Worm (Caenorhabditis elegans) whole organism, L2 larva: Measurements from ENCODE around the gene C45G9.8.

Experiments
- C34F6.9 ChIP-seq: fragments of 150-350 bp; optimal IDR thresholded peaks from 2 replicates; lab custom pipeline; 2014; ENCODE audit warnings: missing biosample characterization, missing genetic modification characterization
- F13H6.1 ChIP-seq: sonication (generic microtip); optimal IDR thresholded peaks from 2 replicates; lab custom pipeline; 2016; ENCODE audit warnings: missing genetic modification characterization, missing compliant biosample characterization
- R02D3.7 ChIP-seq: fragments of 150-350 bp; optimal IDR thresholded peaks from 2 replicates; lab custom pipeline; 2014; ENCODE audit warnings: missing biosample characterization, missing genetic modification characterization
- Y55F3AM.14 ChIP-seq: fragments of 200-800 bp; sonication (Bioruptor generic); optimal IDR thresholded peaks from 2 replicates; lab custom pipeline; 2018; ENCODE audit warnings: mild to moderate bottlenecking, missing genetic modification characterization, missing compliant biosample characterization
- ZK546.5 ChIP-seq: sonication (generic microtip); optimal IDR thresholded peaks from 2 replicates; lab custom pipeline; 2017; ENCODE audit warnings: missing biosample characterization, missing genetic modification characterization
- alr-1 ChIP-seq: fragments of 150-350 bp; optimal IDR thresholded peaks from 2 replicates; lab custom pipeline; 2014; ENCODE audit warnings: missing biosample characterization, missing genetic modification characterization
- aly-2 ChIP-seq: fragments of 150-350 bp; optimal IDR thresholded peaks from 2 replicates; lab custom pipeline; 2014; ENCODE audit warnings: missing biosample characterization, missing genetic modification characterization
- ama-1 ChIP-seq: fragments of 150-350 bp; optimal IDR thresholded peaks from 2 replicates; lab custom pipeline; 2018; ENCODE audit warnings: inconsistent platforms
- blmp-1 ChIP-seq: sonication (generic microtip); optimal IDR thresholded peaks from 2 replicates; lab custom pipeline; 2017; ENCODE audit warnings: missing genetic modification characterization, mild to moderate bottlenecking, missing compliant biosample characterization, antibody characterized with exemption, moderate library complexity; ENCODE audit not compliant: insufficient read depth
- ceh-16 ChIP-seq: fragments of 150-350 bp; optimal IDR thresholded peaks from 2 replicates; lab custom pipeline; 2014; ENCODE audit warnings: missing biosample characterization, missing genetic modification characterization
- ceh-82 ChIP-seq: fragments of 150-350 bp; optimal IDR thresholded peaks from 2 replicates; lab custom pipeline; 2014; ENCODE audit warnings: missing biosample characterization, missing genetic modification characterization
- crh-2 ChIP-seq: sonication (generic microtip); optimal IDR thresholded peaks from 2 replicates; lab custom pipeline; 2017; ENCODE audit warnings: missing biosample characterization, missing genetic modification characterization
- dmd-4 ChIP-seq: sonication (generic microtip); optimal IDR thresholded peaks from 2 replicates; lab custom pipeline; 2017; ENCODE audit warnings: missing biosample characterization, missing genetic modification characterization
- egl-27 ChIP-seq: sonication (generic microtip); optimal IDR thresholded peaks from 3 replicates; lab custom pipeline; 2017; ENCODE audit warnings: missing biosample characterization, missing genetic modification reagents, missing genetic modification characterization
- elt-1 ChIP-seq: fragments of 150-350 bp; optimal IDR thresholded peaks from 2 replicates; lab custom pipeline; 2014; ENCODE audit warnings: missing biosample characterization, missing genetic modification characterization
- elt-3 ChIP-seq: sonication (generic microtip); optimal IDR thresholded peaks from 2 replicates; lab custom pipeline; 2017; ENCODE audit warnings: missing biosample characterization, missing genetic modification characterization
- fos-1 ChIP-seq: fragments of 150-350 bp; optimal IDR thresholded peaks from 2 replicates; lab custom pipeline; 2014; ENCODE audit warnings: missing biosample characterization, missing genetic modification characterization
- gmeb-1 ChIP-seq: fragments of 150-350 bp; optimal IDR thresholded peaks from 2 replicates; lab custom pipeline; 2014; ENCODE audit warnings: missing biosample characterization, missing genetic modification characterization
- lin-11 ChIP-seq: fragments of 150-350 bp; sonication (generic microtip); optimal IDR thresholded peaks from 2 replicates; lab custom pipeline; 2014; ENCODE audit warnings: missing biosample characterization, missing genetic modification characterization, inconsistent platforms, mixed read lengths
- lin-13 ChIP-seq: fragments of 150-350 bp; optimal IDR thresholded peaks from 2 replicates; lab custom pipeline; 2014; ENCODE audit warnings: missing biosample characterization, missing genetic modification reagents, missing genetic modification characterization
- lin-39 ChIP-seq: fragments of 150-350 bp; optimal IDR thresholded peaks from 2 replicates; lab custom pipeline; 2014; ENCODE audit warnings: missing biosample characterization, missing genetic modification reagents, missing genetic modification characterization
- lsy-2 ChIP-seq, 2 experiments: fragments of 150-350 bp in 1 of 2; sonication (generic microtip) in 1 of 2; optimal IDR thresholded peaks; 2 replicates each; lab custom pipeline; 2014 to 2017; ENCODE audit warnings: missing biosample characterization in 2 of 2, missing genetic modification characterization in 2 of 2
- mab-5 ChIP-seq: fragments of 150-350 bp; optimal IDR thresholded peaks from 2 replicates; lab custom pipeline; 2014; ENCODE audit warnings: missing biosample characterization, missing genetic modification characterization
- mbf-1 ChIP-seq: sonication (generic microtip); optimal IDR thresholded peaks from 2 replicates; lab custom pipeline; 2017; ENCODE audit warnings: missing biosample characterization, missing genetic modification characterization
- mdl-1 ChIP-seq, 2 experiments: fragments of 150-350 bp in 1 of 2; sonication (generic microtip) in 1 of 2; optimal IDR thresholded peaks; 2 replicates each; lab custom pipeline; 2017; ENCODE audit warnings: missing biosample characterization in 2 of 2, missing genetic modification characterization in 2 of 2
- nhr-10 ChIP-seq: sonication (generic microtip); optimal IDR thresholded peaks from 2 replicates; lab custom pipeline; 2017; ENCODE audit warnings: missing biosample characterization, missing genetic modification characterization
- nhr-11 ChIP-seq: fragments of 150-350 bp; optimal IDR thresholded peaks from 2 replicates; lab custom pipeline; 2014; ENCODE audit warnings: missing biosample characterization, missing genetic modification characterization
- nhr-12 ChIP-seq: fragments of 150-350 bp; optimal IDR thresholded peaks from 2 replicates; lab custom pipeline; 2014; ENCODE audit warnings: missing biosample characterization, missing genetic modification characterization
- nhr-129 ChIP-seq: fragments of 150-350 bp; optimal IDR thresholded peaks from 2 replicates; lab custom pipeline; 2014; ENCODE audit warnings: missing biosample characterization, missing genetic modification characterization
- nhr-21 ChIP-seq: fragments of 150-350 bp; optimal IDR thresholded peaks from 2 replicates; lab custom pipeline; 2014; ENCODE audit warnings: missing biosample characterization, missing genetic modification characterization
- nhr-23 ChIP-seq: fragments of 150-350 bp; optimal IDR thresholded peaks from 2 replicates; lab custom pipeline; 2014; ENCODE audit warnings: missing biosample characterization, missing genetic modification reagents, missing genetic modification characterization
- nhr-237 ChIP-seq: fragments of 150-350 bp; optimal IDR thresholded peaks from 2 replicates; lab custom pipeline; 2014; ENCODE audit warnings: missing biosample characterization, missing genetic modification characterization
- nhr-25 ChIP-seq: fragments of 150-350 bp; sonication (generic microtip); optimal IDR thresholded peaks from 3 replicates; lab custom pipeline; 2014; ENCODE audit warnings: missing biosample characterization, missing genetic modification characterization
- nhr-6 ChIP-seq: fragments of 150-350 bp; optimal IDR thresholded peaks from 2 replicates; lab custom pipeline; 2014; ENCODE audit warnings: missing biosample characterization, missing genetic modification characterization
- nhr-77 ChIP-seq: fragments of 150-350 bp; optimal IDR thresholded peaks from 2 replicates; lab custom pipeline; 2014; ENCODE audit warnings: missing biosample characterization, missing genetic modification characterization
- peb-1 ChIP-seq: fragments of 150-350 bp; optimal IDR thresholded peaks from 2 replicates; lab custom pipeline; 2014; ENCODE audit warnings: missing biosample characterization, missing genetic modification characterization
- sem-4 ChIP-seq: fragments of 150-350 bp; optimal IDR thresholded peaks from 2 replicates; lab custom pipeline; 2014; ENCODE audit warnings: missing biosample characterization, missing genetic modification reagents, missing genetic modification characterization
- skn-1 ChIP-seq: sonication (generic microtip); optimal IDR thresholded peaks from 2 replicates; lab custom pipeline; 2017; ENCODE audit warnings: missing biosample characterization, missing genetic modification characterization
- sma-3 ChIP-seq: sonication (generic microtip); optimal IDR thresholded peaks from 2 replicates; lab custom pipeline; 2016; ENCODE audit warnings: missing genetic modification reagents, missing genetic modification characterization, missing compliant biosample characterization
- sma-9 ChIP-seq, 2 experiments: fragments of 150-350 bp in 1 of 2; sonication (generic microtip) in 1 of 2; optimal IDR thresholded peaks; 2 replicates each; lab custom pipeline; 2014 to 2016; ENCODE audit warnings: missing genetic modification characterization in 2 of 2, mild to moderate bottlenecking in 1 of 2, missing biosample characterization in 1 of 2, missing compliant biosample characterization in 1 of 2, missing genetic modification reagents in 1 of 2, moderate library complexity in 1 of 2
- snpc-4 ChIP-seq: fragments of 150-350 bp; optimal IDR thresholded peaks from 2 replicates; lab custom pipeline; 2014; ENCODE audit warnings: missing biosample characterization, missing genetic modification characterization
- unc-39 ChIP-seq: fragments of 150-350 bp; optimal IDR thresholded peaks from 2 replicates; lab custom pipeline; 2014; ENCODE audit warnings: missing biosample characterization, missing genetic modification characterization
- unc-55 ChIP-seq: fragments of 150-350 bp; sonication (generic microtip); optimal IDR thresholded peaks from 3 replicates; lab custom pipeline; 2014; ENCODE audit warnings: missing biosample characterization, missing genetic modification reagents, missing genetic modification characterization
- unc-62 ChIP-seq: fragments of 150-350 bp; optimal IDR thresholded peaks from 2 replicates; lab custom pipeline; 2014; ENCODE audit warnings: missing biosample characterization, missing genetic modification reagents, missing genetic modification characterization
- zag-1 ChIP-seq: fragments of 150-350 bp; optimal IDR thresholded peaks from 2 replicates; lab custom pipeline; 2014; ENCODE audit warnings: missing biosample characterization, missing genetic modification characterization
- ztf-1 ChIP-seq: fragments of 200-800 bp; sonication (Bioruptor generic); conservative IDR thresholded peaks from 2 replicates; pipeline ENCODE4 v1.3.6; 2022; ENCODE audit warnings: missing genetic modification characterization, missing compliant biosample characterization
- ztf-11 ChIP-seq: sonication (generic microtip); optimal IDR thresholded peaks from 2 replicates; lab custom pipeline; 2017; ENCODE audit warnings: missing biosample characterization, missing genetic modification characterization
- ztf-4 ChIP-seq: fragments of 150-350 bp; optimal IDR thresholded peaks from 2 replicates; lab custom pipeline; 2014; ENCODE audit warnings: missing biosample characterization, missing genetic modification characterization

The C45G9.8 gene

DNA sequence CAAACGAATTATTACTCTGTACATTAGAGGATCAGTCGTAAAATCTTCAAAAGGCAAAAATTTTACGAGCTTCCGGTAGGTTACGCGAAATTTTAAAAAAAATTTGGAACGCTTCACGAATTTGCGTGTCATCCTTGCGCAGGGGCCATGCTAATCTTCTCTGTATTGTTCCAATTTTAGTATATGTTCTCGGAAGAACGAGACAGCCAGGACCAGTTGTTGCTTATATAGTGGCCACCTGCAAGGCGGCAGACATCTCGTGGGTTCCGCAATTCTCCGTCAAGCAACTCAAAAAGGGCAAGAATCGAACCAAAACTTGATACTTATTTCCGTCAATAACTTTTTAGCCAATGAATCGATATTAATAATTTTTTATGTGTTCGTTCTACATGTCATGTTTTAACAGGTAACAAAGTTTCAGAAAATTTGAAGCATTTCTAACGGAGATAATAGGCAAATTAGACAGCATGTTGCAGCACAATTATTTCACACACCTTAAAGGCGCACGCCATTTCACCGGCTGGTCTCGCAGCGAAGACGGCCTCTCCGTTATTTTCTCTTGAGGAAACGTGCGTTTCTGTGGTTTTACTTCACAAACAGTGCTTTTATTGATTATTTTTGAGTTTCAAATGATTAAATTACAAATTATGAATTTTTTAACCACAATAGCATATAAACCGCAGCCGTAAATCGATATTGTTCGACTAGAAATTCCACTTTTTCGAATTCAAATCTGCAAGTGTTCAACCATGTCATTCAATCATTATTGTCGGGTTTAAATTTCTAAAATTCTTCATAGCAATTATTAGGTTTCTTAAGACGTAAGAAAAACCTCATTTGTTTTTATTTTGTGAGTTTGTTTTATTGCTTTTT is 27.5 kb upstream of the C45G9.8 start:
- TF ChIP-seq ztf-11 (tag; lab: Kevin White, UChicago) (no peak), fos-1 (tag; lab: Kevin White, UChicago) (peak; percentile 38), nhr-23 (no peak), F13H6.1 (tag; lab: Kevin White, UChicago) (peak; percentile 83), crh-2 (tag; lab: Kevin White, UChicago) (peak; percentile 86), ztf-1 (no peak), nhr-10 (peak; percentile 28), dmd-4 (tag; lab: Kevin White, UChicago) (no peak), ztf-4 (tag; lab: Kevin White, UChicago) (peak; percentile 62), nhr-6 (tag; lab: Kevin White, UChicago) (peak; percentile 74), aly-2 (tag; lab: Kevin White, UChicago) (peak; percentile 13), elt-3 (no peak), unc-39 (tag; lab: Kevin White, UChicago) (no peak), unc-62 (GFP tag; lab: Kevin White, UChicago) (peak; percentile 1), peb-1 (no peak), R02D3.7 (tag; lab: Kevin White, UChicago) (peak; percentile 24), ceh-16 (tag; lab: Kevin White, UChicago) (no peak), lin-39 (tag; lab: Kevin White, UChicago) (no peak), lin-11 (tag; lab: Kevin White, UChicago) (no peak), skn-1 (tag; lab: Kevin White, UChicago) (no peak), elt-1 (tag; lab: Kevin White, UChicago) (no peak), blmp-1 (peak; percentile 29), ceh-82 (tag; lab: Kevin White, UChicago) (no peak), Y55F3AM.14 (GFP tag; lab: Kevin White, UChicago) (peak; percentile 84), mab-5 (tag; lab: Kevin White, UChicago) (peak; percentile 25), sma-3 (peak; percentile 92), mbf-1 (tag; lab: Kevin White, UChicago) (no peak), sma-9 (GFP tag; optimal IDR thresholded peaks at IDR 0.05; lab: Kevin White, UChicago) (peak; percentile 95), sma-9 (tag; optimal IDR thresholded peaks at IDR 0.05; lab: Kevin White, UChicago) (no peak), lsy-2 (tag; optimal IDR thresholded peaks at IDR 0.05; lab: Kevin White, UChicago) (peak; percentile 83 to 87), ZK546.5 (tag; lab: Kevin White, UChicago) (no peak), nhr-129 (tag; lab: Kevin White, UChicago) (peak; percentile 83), mdl-1 (tag; optimal IDR thresholded peaks at IDR 0.05; lab: Kevin White, UChicago) (peak in 1 of 2 experiments; percentile 26), nhr-11 (tag; lab: Kevin White, UChicago) (peak; percentile 52), egl-27 (tag; lab: Kevin White, UChicago) (peak; percentile 31), unc-55 (GFP tag; lab: Kevin White, UChicago) (peak; percentile 76), nhr-77 (tag; lab: Kevin White, UChicago) (no peak), nhr-21 (tag; lab: Kevin White, UChicago) (peak; percentile 88), gmeb-1 (peak; percentile 80), lin-13 (GFP tag; lab: Kevin White, UChicago) (peak; percentile 78), snpc-4 (tag; lab: Kevin White, UChicago) (peak; percentile 99), nhr-25 (tag; lab: Kevin White, UChicago) (peak; percentile 60), sem-4 (tag; lab: Kevin White, UChicago) (peak; percentile 73), zag-1 (tag; lab: Kevin White, UChicago) (peak; percentile 17), alr-1 (tag; lab: Kevin White, UChicago) (no peak), nhr-12 (peak; percentile 31), nhr-237 (tag; lab: Kevin White, UChicago) (peak; percentile 19), C34F6.9 (tag; lab: Kevin White, UChicago) (peak; percentile 76), ama-1 (no peak)
